Fruit fly (Drosophila melanogaster) whole organism, embryonic: Measurements from ENCODE around the gene scpr-C.

ENCODE experiments used
- Antp ChIP-seq: fragments of 200-800 bp; sonication (Bioruptor generic); optimal IDR thresholded peaks from 3 replicates; lab custom pipeline; 2016; ENCODE audit warnings: missing biosample characterization, missing genetic modification characterization
- C15 ChIP-seq: fragments of 200-800 bp; sonication (Bioruptor generic); IDR thresholded peaks from 3 replicates; pipeline ENCODE4 v1.3.6; 2022; ENCODE audit warnings: missing biosample characterization, missing genetic modification characterization
- CG10147 ChIP-seq: fragments of 200-800 bp; sonication (Bioruptor generic); optimal IDR thresholded peaks from 2 replicates; lab custom pipeline; 2019; ENCODE audit warnings: missing biosample characterization, mild to moderate bottlenecking, missing genetic modification characterization, moderate library complexity
- CG11504 ChIP-seq: fragments of 200-800 bp; sonication (Bioruptor generic); optimal IDR thresholded peaks from 3 replicates; lab custom pipeline; 2019; ENCODE audit warnings: missing biosample characterization, mild to moderate bottlenecking, missing genetic modification characterization, moderate library complexity
- CG11696 ChIP-seq: fragments of 200-800 bp; sonication (Bioruptor generic); IDR thresholded peaks from 2 replicates; pipeline ENCODE4 v1.3.6; 2022; ENCODE audit warnings: missing biosample characterization, missing genetic modification characterization
- CG12104 ChIP-seq: fragments of 200-800 bp; sonication (Bioruptor generic); optimal IDR thresholded peaks from 3 replicates; lab custom pipeline; 2016; ENCODE audit warnings: missing biosample characterization, missing genetic modification characterization
- CG13424 ChIP-seq: fragments of 200-800 bp; sonication (Bioruptor generic); optimal IDR thresholded peaks from 2 replicates; lab custom pipeline; 2019; ENCODE audit warnings: missing biosample characterization, mild to moderate bottlenecking, missing genetic modification characterization, moderate library complexity
- CG15269 ChIP-seq: fragments of 200-800 bp; sonication (Bioruptor generic); optimal IDR thresholded peaks from 2 replicates; lab custom pipeline; 2018; ENCODE audit warnings: missing biosample characterization, mild to moderate bottlenecking, missing genetic modification characterization, moderate library complexity
- CG15514 ChIP-seq: fragments of 200-800 bp; sonication (Bioruptor generic); optimal IDR thresholded peaks from 3 replicates; lab custom pipeline; 2017; ENCODE audit warnings: missing biosample characterization, missing genetic modification characterization, mild to moderate bottlenecking, moderate library complexity, missing genetic modification reagents
- CG15696 ChIP-seq: fragments of 200-800 bp; sonication (Bioruptor generic); optimal IDR thresholded peaks from 2 replicates; lab custom pipeline; 2019; ENCODE audit warnings: missing biosample characterization, mild to moderate bottlenecking, missing genetic modification characterization, moderate library complexity
- CG1602 ChIP-seq: fragments of 200-800 bp; sonication (Bioruptor generic); optimal IDR thresholded peaks from 3 replicates; lab custom pipeline; 2016; ENCODE audit warnings: missing biosample characterization, missing genetic modification characterization
- CG17385 ChIP-seq: fragments of 200-800 bp; sonication (Bioruptor generic); optimal IDR thresholded peaks from 3 replicates; lab custom pipeline; 2018; ENCODE audit warnings: missing biosample characterization, mild to moderate bottlenecking, missing genetic modification characterization
- CG18476 ChIP-seq: fragments of 200-800 bp; sonication (Bioruptor generic); optimal IDR thresholded peaks from 2 replicates; lab custom pipeline; 2016; ENCODE audit warnings: missing biosample characterization, mild to moderate bottlenecking, missing genetic modification characterization
- CG2712 ChIP-seq: fragments of 200-800 bp; optimal IDR thresholded peaks from 3 replicates; lab custom pipeline; 2019; ENCODE audit warnings: missing biosample characterization, mild to moderate bottlenecking, missing genetic modification characterization, moderate library complexity
- CG3065 ChIP-seq: fragments of 200-800 bp; sonication (Bioruptor generic); optimal IDR thresholded peaks from 2 replicates; lab custom pipeline; 2016; ENCODE audit warnings: missing biosample characterization, missing genetic modification characterization
- CG3407 ChIP-seq: fragments of 200-800 bp; sonication (Bioruptor generic); optimal IDR thresholded peaks from 2 replicates; lab custom pipeline; 2018; ENCODE audit warnings: missing biosample characterization, mild to moderate bottlenecking, missing genetic modification characterization
- CG34224 ChIP-seq: fragments of 200-800 bp; sonication (Bioruptor generic); IDR thresholded peaks from 3 replicates; pipeline ENCODE4 v1.3.6; 2022; ENCODE audit warnings: missing biosample characterization, missing genetic modification characterization; ENCODE audit not compliant: partially characterized antibody
- CG5953 ChIP-seq: fragments of 200-800 bp; sonication (Bioruptor generic); IDR thresholded peaks from 2 replicates; pipeline ENCODE4 v1.3.6; 2022; ENCODE audit warnings: missing biosample characterization, missing genetic modification characterization
- CG6765 ChIP-seq: fragments of 200-800 bp; sonication (Bioruptor generic); optimal IDR thresholded peaks from 3 replicates; lab custom pipeline; 2017; ENCODE audit warnings: missing biosample characterization, mild to moderate bottlenecking, missing genetic modification characterization
- CG7745 ChIP-seq: fragments of 200-800 bp; sonication (Bioruptor generic); optimal IDR thresholded peaks from 2 replicates; lab custom pipeline; 2018; ENCODE audit warnings: missing biosample characterization, mild to moderate bottlenecking, missing genetic modification characterization, moderate library complexity
- CG8944 ChIP-seq: fragments of 200-800 bp; sonication (Bioruptor generic); optimal IDR thresholded peaks from 3 replicates; lab custom pipeline; 2016; ENCODE audit warnings: missing biosample characterization, missing genetic modification characterization
- Dbx ChIP-seq: fragments of 200-800 bp; sonication (Bioruptor generic); IDR thresholded peaks from 3 replicates; pipeline ENCODE4 v1.3.6; 2022; ENCODE audit warnings: missing biosample characterization, missing genetic modification characterization
- Dll ChIP-seq: fragments of 200-800 bp; sonication (Bioruptor generic); IDR thresholded peaks from 4 replicates; pipeline ENCODE4 v1.3.6; 2022; ENCODE audit warnings: missing biosample characterization, missing genetic modification characterization; ENCODE audit not compliant: partially characterized antibody
- Fer1 ChIP-seq: fragments of 200-800 bp; sonication (Bioruptor generic); optimal IDR thresholded peaks from 2 replicates; lab custom pipeline; 2017; ENCODE audit warnings: missing biosample characterization, mild to moderate bottlenecking, missing genetic modification characterization
- Gug ChIP-seq: fragments of 200-800 bp; sonication (Bioruptor generic); IDR thresholded peaks from 4 replicates; pipeline ENCODE4 v1.3.6; 2022; ENCODE audit warnings: missing biosample characterization, missing genetic modification characterization
- Hr78 ChIP-seq, 2 experiments: fragments of 200-800 bp in 1 of 2; fragments of >200 bp in 1 of 2; sonication (Bioruptor generic) in 1 of 2; optimal IDR thresholded peaks; 2 replicates each; lab custom pipeline; 2017 to 2019; ENCODE audit warnings: missing biosample characterization in 2 of 2, missing genetic modification characterization in 2 of 2, mild to moderate bottlenecking in 1 of 2, moderate library complexity in 1 of 2
- Jarid2 ChIP-seq: fragments of 200-800 bp; sonication (Bioruptor generic); optimal IDR thresholded peaks from 3 replicates; lab custom pipeline; 2017; ENCODE audit warnings: mild to moderate bottlenecking, missing biosample characterization, missing genetic modification reagents, missing genetic modification characterization
- Kr ChIP-seq: fragments of 200-800 bp; sonication (Bioruptor generic); optimal IDR thresholded peaks from 2 replicates; lab custom pipeline; 2017; ENCODE audit warnings: missing biosample characterization, mild to moderate bottlenecking, missing genetic modification characterization
- Lpt ChIP-seq: fragments of >200 bp; optimal IDR thresholded peaks from 2 replicates; lab custom pipeline; 2018; ENCODE audit warnings: missing biosample characterization, missing genetic modification characterization
- Mad ChIP-seq: fragments of 200-800 bp; sonication (Bioruptor generic); optimal IDR thresholded peaks from 2 replicates; lab custom pipeline; 2016; ENCODE audit warnings: missing biosample characterization, missing genetic modification characterization
- Meics ChIP-seq: fragments of 200-800 bp; sonication (Bioruptor generic); optimal IDR thresholded peaks from 2 replicates; lab custom pipeline; 2017; ENCODE audit warnings: missing biosample characterization, mild to moderate bottlenecking, missing genetic modification characterization
- Nf-YA ChIP-seq: fragments of 200-800 bp; sonication (Bioruptor generic); IDR thresholded peaks from 2 replicates; pipeline ENCODE4 v1.3.6; 2022; ENCODE audit warnings: missing biosample characterization, missing genetic modification characterization
- TFAM ChIP-seq: fragments of 200-800 bp; sonication (Bioruptor generic); optimal IDR thresholded peaks from 2 replicates; lab custom pipeline; 2017; ENCODE audit warnings: missing biosample characterization, missing genetic modification characterization, inconsistent platforms
- al ChIP-seq: fragments of 200-800 bp; sonication (Bioruptor generic); IDR thresholded peaks from 2 replicates; pipeline ENCODE4 v1.3.6; 2022; ENCODE audit warnings: missing biosample characterization, missing genetic modification characterization
- bbx ChIP-seq: fragments of 200-800 bp; sonication (Bioruptor generic); IDR thresholded peaks from 2 replicates; pipeline ENCODE4 v1.3.6; 2022; ENCODE audit warnings: missing biosample characterization, missing genetic modification characterization; ENCODE audit not compliant: partially characterized antibody
- cato ChIP-seq: fragments of 200-800 bp; sonication (Bioruptor generic); optimal IDR thresholded peaks from 2 replicates; lab custom pipeline; 2016; ENCODE audit warnings: missing biosample characterization, missing genetic modification characterization, borderline replicate concordance
- chif ChIP-seq, 2 experiments: fragments of 200-800 bp; sonication (Bioruptor generic); optimal IDR thresholded peaks; 3 replicates each; lab custom pipeline; 2016; ENCODE audit warnings: missing biosample characterization in 2 of 2, missing genetic modification characterization in 2 of 2
- dm ChIP-seq: fragments of 200-800 bp; sonication (Bioruptor generic); optimal IDR thresholded peaks from 3 replicates; lab custom pipeline; 2016; ENCODE audit warnings: missing biosample characterization, missing genetic modification characterization
- jumu ChIP-seq: fragments of 200-800 bp; sonication (Bioruptor generic); optimal IDR thresholded peaks from 3 replicates; lab custom pipeline; 2016; ENCODE audit warnings: missing biosample characterization, missing genetic modification characterization
- maf-S ChIP-seq: fragments of 200-800 bp; sonication (Bioruptor generic); optimal IDR thresholded peaks from 2 replicates; lab custom pipeline; 2016; ENCODE audit warnings: missing biosample characterization, missing genetic modification characterization
- pan ChIP-seq, 4 experiments: fragments of >200 bp in 3 of 4; fragments of 200-800 bp in 1 of 4; sonication (Bioruptor generic) in 1 of 4; optimal IDR thresholded peaks in 3 of 4; IDR thresholded peaks in 1 of 4; 2 replicates each; pipeline versions ENCODE4 v1.3.6 to Lab custom; 2017 to 2022; ENCODE audit warnings: missing biosample characterization in 2 of 4, missing genetic modification characterization in 2 of 4, mixed read lengths in 1 of 4
- pho ChIP-seq: fragments of 200-800 bp; sonication (Bioruptor generic); optimal IDR thresholded peaks from 2 replicates; lab custom pipeline; 2016; ENCODE audit warnings: missing biosample characterization, missing genetic modification characterization
- phol ChIP-seq: fragments of 200-800 bp; sonication (Bioruptor generic); optimal IDR thresholded peaks from 3 replicates; lab custom pipeline; 2018; ENCODE audit warnings: missing biosample characterization, mild to moderate bottlenecking, missing genetic modification characterization, moderate library complexity
- rib ChIP-seq: fragments of 200-800 bp; sonication (Bioruptor generic); IDR thresholded peaks from 2 replicates; pipeline ENCODE4 v1.3.6; 2022; ENCODE audit warnings: missing biosample characterization, missing genetic modification characterization
- salm ChIP-seq: fragments of 200-800 bp; sonication (Bioruptor generic); optimal IDR thresholded peaks from 2 replicates; lab custom pipeline; 2018; ENCODE audit warnings: missing biosample characterization, mild to moderate bottlenecking, missing genetic modification characterization
- sc ChIP-seq, 3 experiments: fragments of >200 bp in 2 of 3; fragments of 200-800 bp in 1 of 3; sonication (Bioruptor generic) in 1 of 3; optimal IDR thresholded peaks; 2 replicates in 2 of 3; 3 replicates in 1 of 3; lab custom pipeline; 2017; ENCODE audit warnings: mild to moderate bottlenecking in 1 of 3, missing biosample characterization in 1 of 3, missing genetic modification characterization in 1 of 3, missing genetic modification reagents in 1 of 3
- sisA ChIP-seq: fragments of 200-800 bp; sonication (Bioruptor generic); IDR thresholded peaks from 2 replicates; pipeline ENCODE4 v1.3.6; 2022; ENCODE audit warnings: missing biosample characterization, missing genetic modification characterization
- stwl ChIP-seq: fragments of 200-800 bp; sonication (Bioruptor generic); optimal IDR thresholded peaks from 3 replicates; lab custom pipeline; 2018; ENCODE audit warnings: missing biosample characterization, mild to moderate bottlenecking, missing genetic modification characterization, moderate library complexity
- wor ChIP-seq: fragments of 200-800 bp; sonication (Bioruptor generic); IDR thresholded peaks from 2 replicates; pipeline ENCODE4 v1.3.6; 2022; ENCODE audit warnings: missing biosample characterization, missing genetic modification characterization
- z ChIP-seq: fragments of 200-800 bp; sonication (Bioruptor generic); IDR thresholded peaks from 3 replicates; pipeline ENCODE4 v1.3.6; 2022; ENCODE audit warnings: missing biosample characterization, missing genetic modification characterization

scpr-C gene

DNA sequence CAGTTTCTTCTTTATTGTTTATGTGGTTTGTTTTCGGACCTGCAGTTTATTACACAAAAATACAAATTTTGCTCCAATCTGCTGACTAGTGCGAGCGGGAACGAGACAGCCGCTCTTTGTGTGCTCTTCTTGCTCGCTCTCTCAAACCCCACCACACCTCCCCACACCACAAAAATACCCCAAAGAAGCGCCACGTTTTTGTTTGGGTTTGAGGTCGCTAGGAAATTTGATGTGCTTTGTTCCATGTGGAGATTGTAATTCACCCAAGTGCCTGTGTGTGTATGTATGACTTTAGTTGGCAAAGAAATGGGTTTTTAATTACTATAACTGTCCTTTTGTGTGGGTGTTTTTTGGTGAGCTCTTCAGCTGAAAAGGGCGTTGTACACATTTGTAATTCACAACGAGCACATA, 27.3 kb upstream of the scpr-C start (continued):
- TF ChIP-seq rib (GFP tag; lab: Robert Waterston, UW) (peak; percentile 52; the same call in 1 of the 2 replicates), Dbx (GFP tag; lab: Robert Waterston, UW) (no peak), pan (optimal IDR thresholded peaks at IDR 0.05; lab: Kevin White, UChicago) (no peak), pan (GFP tag; optimal IDR thresholded peaks at IDR 0.05 in 1 of 2, IDR thresholded peaks at IDR 0.05 in 1 of 2) (peak in 1 of 2 experiments; percentile 39), Meics (GFP tag; lab: Kevin White, UChicago) (no peak), CG5953 (GFP tag; lab: Robert Waterston, UW) (no peak), CG15696 (tag; lab: Kevin White, UChicago) (no peak), dm (GFP tag; lab: Kevin White, UChicago) (peak; percentile 67), CG11696 (GFP tag; lab: Robert Waterston, UW) (no peak), CG15269 (no peak), wor (no peak), CG3065 (GFP tag; lab: Kevin White, UChicago) (no peak), Mad (GFP tag; lab: Kevin White, UChicago) (no peak), Lpt (no peak), CG10147 (GFP tag; lab: Kevin White, UChicago) (no peak), CG8944 (no peak), Jarid2 (GFP tag; lab: Kevin White, UChicago) (no peak), pho (GFP tag; lab: Kevin White, UChicago) (no peak), sc (optimal IDR thresholded peaks at IDR 0.05; lab: Kevin White, UChicago) (no peak), sc (GFP tag; optimal IDR thresholded peaks at IDR 0.05; lab: Kevin White, UChicago) (no peak), Nf-YA (no peak), sisA (GFP tag; lab: Robert Waterston, UW) (no peak), Kr (GFP tag; lab: Kevin White, UChicago) (no peak), C15 (GFP tag; lab: Robert Waterston, UW) (no peak), cato (GFP tag; lab: Kevin White, UChicago) (no peak), CG12104 (GFP tag; lab: Kevin White, UChicago) (no peak), stwl (tag; lab: Kevin White, UChicago) (no peak), CG34224 (GFP tag; lab: Robert Waterston, UW) (no peak), CG15514 (GFP tag; lab: Kevin White, UChicago) (peak; percentile 11), z (GFP tag; lab: Robert Waterston, UW) (no peak), CG11504 (tag; lab: Kevin White, UChicago) (no peak), Fer1 (no peak), chif (GFP tag; optimal IDR thresholded peaks at IDR 0.05; lab: Kevin White, UChicago) (no peak), bbx (GFP tag; lab: Robert Waterston, UW) (peak; percentile 41; the same call in 1 of the 2 replicates), CG6765 (GFP tag; lab: Kevin White, UChicago) (no peak), CG13424 (tag; lab: Kevin White, UChicago) (no peak), CG2712 (tag; lab: Kevin White, UChicago) (no peak), CG1602 (GFP tag; lab: Kevin White, UChicago) (no peak), CG7745 (tag; lab: Kevin White, UChicago) (no peak), salm (tag; lab: Kevin White, UChicago) (no peak), al (GFP tag; lab: Robert Waterston, UW) (no peak), CG18476 (no peak), Dll (GFP tag; lab: Robert Waterston, UW) (no peak), Antp (GFP tag; lab: Kevin White, UChicago) (no peak), CG3407 (GFP tag; lab: Kevin White, UChicago) (no peak), TFAM (GFP tag; lab: Kevin White, UChicago) (no peak), Gug (GFP tag; lab: Robert Waterston, UW) (no peak), phol (tag; lab: Kevin White, UChicago) (no peak), jumu (no peak), maf-S (GFP tag; lab: Kevin White, UChicago) (no peak), Hr78 (GFP tag; optimal IDR thresholded peaks at IDR 0.05; lab: Kevin White, UChicago) (no peak), CG17385 (GFP tag; lab: Kevin White, UChicago) (peak; percentile 3)
